Worm (Caenorhabditis elegans) whole organism, L3 larva: Measurements from ENCODE around the gene R12B2.13.

Experiments used
- elt-3 ChIP-seq, 3 experiments: fragments of 150-350 bp in 1 of 3; sonication (generic microtip) in 2 of 3; optimal IDR thresholded peaks; 2 replicates in 2 of 3; 4 replicates in 1 of 3; lab custom pipeline; 2014 to 2017; ENCODE audit warnings: missing biosample characterization in 3 of 3, missing genetic modification characterization in 3 of 3
- fkh-10 ChIP-seq: sonication (generic microtip); optimal IDR thresholded peaks from 2 replicates; lab custom pipeline; 2017; ENCODE audit warnings: missing biosample characterization, missing genetic modification reagents, missing genetic modification characterization
- fos-1 ChIP-seq: fragments of 150-350 bp; optimal IDR thresholded peaks from 2 replicates; lab custom pipeline; 2014; ENCODE audit warnings: missing biosample characterization, missing genetic modification characterization
- jun-1 ChIP-seq: fragments of 150-350 bp; optimal IDR thresholded peaks from 2 replicates; lab custom pipeline; 2014; ENCODE audit warnings: missing biosample characterization, missing genetic modification reagents, missing genetic modification characterization
- lin-15B ChIP-seq: fragments of 150-350 bp; optimal IDR thresholded peaks from 2 replicates; lab custom pipeline; 2014; ENCODE audit warnings: missing biosample characterization, missing genetic modification characterization
- lin-39 ChIP-seq: fragments of 150-350 bp; optimal IDR thresholded peaks from 2 replicates; lab custom pipeline; 2018; ENCODE audit warnings: missing biosample characterization, missing genetic modification reagents, missing genetic modification characterization
- nfya-1 ChIP-seq: sonication (generic microtip); optimal IDR thresholded peaks from 2 replicates; lab custom pipeline; 2017; ENCODE audit warnings: missing genetic modification characterization, mild to moderate bottlenecking, missing compliant biosample characterization, antibody characterized with exemption, moderate library complexity; ENCODE audit not compliant: insufficient read depth
- nhr-12 ChIP-seq: fragments of 150-350 bp; optimal IDR thresholded peaks from 2 replicates; lab custom pipeline; 2014; ENCODE audit warnings: missing biosample characterization, missing genetic modification characterization
- nhr-23 ChIP-seq: fragments of 150-350 bp; optimal IDR thresholded peaks from 2 replicates; lab custom pipeline; 2014; ENCODE audit warnings: missing biosample characterization, missing genetic modification reagents, missing genetic modification characterization
- nhr-77 ChIP-seq: fragments of 150-350 bp; optimal IDR thresholded peaks from 2 replicates; lab custom pipeline; 2014; ENCODE audit warnings: missing biosample characterization, missing genetic modification characterization
- pqm-1 ChIP-seq: fragments of 150-350 bp; optimal IDR thresholded peaks from 2 replicates; lab custom pipeline; 2017; ENCODE audit warnings: missing biosample characterization, missing genetic modification characterization, inconsistent platforms
- snpc-4 ChIP-seq: fragments of 150-350 bp; optimal IDR thresholded peaks from 2 replicates; lab custom pipeline; 2014; ENCODE audit warnings: missing biosample characterization, missing genetic modification characterization
- unc-39 ChIP-seq: sonication (generic microtip); optimal IDR thresholded peaks from 4 replicates; lab custom pipeline; 2017; ENCODE audit warnings: missing biosample characterization, missing genetic modification characterization
- ztf-11 ChIP-seq: fragments of 150-350 bp; optimal IDR thresholded peaks from 2 replicates; lab custom pipeline; 2014; ENCODE audit warnings: missing biosample characterization, missing genetic modification characterization

ce11 chrIII:5833376-5833775, at the start of gene R12B2.13, which contains the start of gene mdt-15:
- TF ChIP-seq pqm-1 (tag; lab: Kevin White, UChicago): no peak
- TF ChIP-seq unc-39 (tag; lab: Kevin White, UChicago): no peak
- TF ChIP-seq snpc-4: no peak
- TF ChIP-seq nhr-12 (tag; lab: Kevin White, UChicago): no peak
- TF ChIP-seq fos-1 (tag; lab: Kevin White, UChicago): no peak
- no peak for TF ChIP-seq ztf-11
- TF ChIP-seq lin-39 (tag; lab: Kevin White, UChicago): no peak
- TF ChIP-seq elt-3 (tag; optimal IDR thresholded peaks at IDR 0.05; lab: Kevin White, UChicago): no peak
- TF ChIP-seq nhr-23 (tag; lab: Kevin White, UChicago): no peak
- no peak for TF ChIP-seq lin-15B (tag; lab: Kevin White, UChicago)
- TF ChIP-seq nfya-1: no peak
- no peak for TF ChIP-seq fkh-10
- no peak for TF ChIP-seq nhr-77 (tag; lab: Kevin White, UChicago)
- no peak for TF ChIP-seq jun-1 (tag; lab: Kevin White, UChicago)
